Fruit fly (Drosophila melanogaster): ENCODE results near the gene Rev1.

The Rev1 gene

DNA sequence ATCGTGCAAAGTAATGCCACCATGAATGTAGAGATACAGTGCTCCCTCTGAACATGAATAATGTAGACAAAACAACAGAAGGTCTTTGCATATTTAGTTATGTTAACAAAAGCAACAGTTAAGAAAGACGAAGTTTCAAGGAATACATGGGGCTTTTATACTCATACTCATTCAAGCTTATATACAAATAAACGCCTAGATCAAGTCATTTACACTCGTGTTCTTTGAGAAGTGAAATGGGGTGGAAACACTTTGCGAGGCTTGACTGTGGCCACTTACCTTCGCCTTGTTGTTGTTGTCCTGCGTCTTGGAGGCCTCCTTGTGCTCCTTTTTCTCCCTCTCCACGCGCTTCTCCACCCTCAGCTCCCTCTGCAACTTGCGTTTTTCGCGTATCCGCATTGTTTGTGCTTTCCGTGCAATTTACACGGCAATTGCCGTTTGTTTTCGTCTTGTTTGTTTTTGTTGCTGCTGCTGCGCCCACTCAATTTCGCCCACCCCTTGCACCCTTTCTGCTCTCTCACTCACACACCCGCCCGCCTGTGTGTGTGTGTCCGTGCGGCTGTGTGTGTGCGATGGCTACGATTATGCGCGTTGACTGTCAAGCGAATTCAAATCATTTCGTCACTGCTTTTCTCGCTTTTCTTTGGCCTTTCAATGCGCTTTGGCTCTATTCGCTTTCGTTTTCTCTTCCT is 30.7 kb downstream of the Rev1 start:
- TF ChIP-seq H2.0 (GFP tag; IDR thresholded peaks at IDR 0.05) (no peak), cwo (GFP tag; optimal IDR thresholded peaks at IDR 0.05) (no peak), CG2129 (GFP tag; IDR thresholded peaks at IDR 0.05; ENCODE audit: partially characterized antibody) (no peak), Dek (tag; optimal IDR thresholded peaks at IDR 0.05) (peak; percentile 16), CG8478 (optimal IDR thresholded peaks at IDR 0.05) (peak; percentile 88), Nf-YC (tag; optimal IDR thresholded peaks at IDR 0.05) (no peak), Ets65A (GFP tag) (peak; percentile 71), CG7556 (GFP tag; optimal IDR thresholded peaks at IDR 0.05) (peak; percentile 6), D19B (GFP tag; optimal IDR thresholded peaks at IDR 0.05) (no peak), CG4328 (GFP tag; optimal IDR thresholded peaks at IDR 0.05) (no peak), CG12155 (GFP tag; optimal IDR thresholded peaks at IDR 0.05) (no peak), Myb (GFP tag; optimal IDR thresholded peaks at IDR 0.05) (peak; percentile 5), trh (GFP tag; optimal IDR thresholded peaks at IDR 0.05) (no peak), CG10366 (GFP tag; IDR thresholded peaks at IDR 0.05) (no peak), nom (GFP tag; optimal IDR thresholded peaks at IDR 0.05) (no peak), toy (GFP tag; IDR thresholded peaks at IDR 0.05) (no peak), HHEX (GFP tag; optimal IDR thresholded peaks at IDR 0.05) (no peak), ro (GFP tag; IDR thresholded peaks at IDR 0.05) (no peak), Atf6 (GFP tag; IDR thresholded peaks at IDR 0.05) (no peak), Spps (tag; optimal IDR thresholded peaks at IDR 0.05) (no peak), CG1024 (GFP tag; IDR thresholded peaks at IDR 0.05) (no peak), Hmx (GFP tag; optimal IDR thresholded peaks at IDR 0.05) (no peak), oc (tag; optimal IDR thresholded peaks at IDR 0.05) (no peak), chinmo (GFP tag; IDR thresholded peaks at IDR 0.05; ENCODE audit: partially characterized antibody) (no peak), eve (GFP tag; optimal IDR thresholded peaks at IDR 0.05) (no peak), Hr39 (optimal IDR thresholded peaks at IDR 0.05) (peak; percentile 89), Rfx (GFP tag; IDR thresholded peaks at IDR 0.05) (no peak), CG11560 (tag; IDR thresholded peaks at IDR 0.05) (no peak), CG33213 (GFP tag; optimal IDR thresholded peaks at IDR 0.05) (no peak), B-H2 (GFP tag; optimal IDR thresholded peaks at IDR 0.05) (no peak), gcm (GFP tag; optimal IDR thresholded peaks at IDR 0.05) (no peak), Bgb (GFP tag; IDR thresholded peaks at IDR 0.05; ENCODE audit: partially characterized antibody) (0 out of 2 replicates have a peak, but pooled peaks have one; percentile 8), CTCF (GFP tag; optimal IDR thresholded peaks at IDR 0.05) (no peak), Ssrp (tag; optimal IDR thresholded peaks at IDR 0.05) (no peak), Sox102F (GFP tag; optimal IDR thresholded peaks at IDR 0.05) (peak; percentile 15), Max (GFP tag; optimal IDR thresholded peaks at IDR 0.05) (no peak), Asciz (GFP tag; optimal IDR thresholded peaks at IDR 0.05) (no peak), Neu2 (GFP tag; optimal IDR thresholded peaks at IDR 0.05; ENCODE audit: borderline replicate concordance) (no peak), Chrac-16 (GFP tag; optimal IDR thresholded peaks at IDR 0.05) (no peak), pum (GFP tag; optimal IDR thresholded peaks at IDR 0.05) (no peak), pfk (GFP tag; optimal IDR thresholded peaks at IDR 0.05) (no peak), Med (GFP tag) (peak; percentile 7), tgo (GFP tag; IDR thresholded peaks at IDR 0.05) (no peak), schlank (tag; optimal IDR thresholded peaks at IDR 0.05) (no peak), grau (tag; optimal IDR thresholded peaks at IDR 0.05) (peak; percentile 86), ci (GFP tag; IDR thresholded peaks at IDR 0.05) (peak; percentile 9; the same call in 1 of the 3 replicates), Dll (GFP tag; IDR thresholded peaks at IDR 0.05; ENCODE audit: partially characterized antibody) (no peak), crol (GFP tag; IDR thresholded peaks at IDR 0.05) (peak; percentile 77), CG15269 (tag; optimal IDR thresholded peaks at IDR 0.05) (no peak), gsb-n (tag; optimal IDR thresholded peaks at IDR 0.05) (no peak), tll (GFP tag; optimal IDR thresholded peaks at IDR 0.05) (peak in 1 of 2 experiments; percentile 33)
